Worm (Caenorhabditis elegans): Measurements from ENCODE around the gene F40D4.17.
A peak's percentile ranks its signal among the peaks of the same experiment; 100 is the strongest.

F40D4.17 gene

DNA sequence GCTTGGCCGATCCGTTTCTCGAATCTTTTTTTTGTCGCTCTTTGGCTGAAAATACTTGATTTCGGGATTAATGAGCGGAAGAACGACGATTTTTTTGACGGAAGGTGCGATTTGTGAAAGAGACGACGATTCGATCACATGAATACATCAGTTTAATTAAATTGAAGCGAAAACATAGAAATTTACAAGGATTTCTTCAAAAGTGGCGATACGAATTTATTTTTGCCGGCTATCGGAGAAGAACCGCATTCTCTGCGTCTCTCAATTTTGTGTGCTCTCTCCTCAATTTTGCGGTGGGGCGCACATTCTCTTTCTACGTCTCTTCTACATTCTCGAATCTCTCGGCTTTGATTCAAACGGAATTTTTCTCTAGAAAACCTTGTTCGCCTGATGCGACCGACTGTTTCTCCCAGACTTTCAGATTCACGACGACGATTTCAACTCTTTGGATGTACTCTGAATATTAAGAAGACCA lies at the start of gene F40D4.17:
Gene F40D4.17, minus strand, starts transcription at position 51 of the 475 bp plus-strand sequence.
- no peak for TF ChIP-seq mes-2 (tag; optimal IDR thresholded peaks at IDR 0.05; ENCODE audit: poor library complexity, severe bottlenecking)
- no peak for TF ChIP-seq ceh-82 (tag; optimal IDR thresholded peaks at IDR 0.05)
- TF ChIP-seq dve-1 (tag; optimal IDR thresholded peaks at IDR 0.05; ENCODE audit: insufficient read depth) = no peak
- TF ChIP-seq pqm-1 (tag; optimal IDR thresholded peaks at IDR 0.05) = no peak
- no peak for TF ChIP-seq snpc-4 (tag; optimal IDR thresholded peaks at IDR 0.05)
- TF ChIP-seq arid-1 (GFP tag; conservative IDR thresholded peaks at IDR 0.05) = no peak
- no peak for TF ChIP-seq hlh-30 (tag; optimal IDR thresholded peaks at IDR 0.05; ENCODE audit: insufficient read depth)
- TF ChIP-seq nhr-48 (tag; optimal IDR thresholded peaks at IDR 0.05) = no peak
- TF ChIP-seq egl-27 (tag; optimal IDR thresholded peaks at IDR 0.05) = no peak
- no peak for TF ChIP-seq lsy-2 (tag; optimal IDR thresholded peaks at IDR 0.05)
- no peak for TF ChIP-seq F26F4.8 (GFP tag; conservative IDR thresholded peaks at IDR 0.05)
- no peak for TF ChIP-seq lin-38 (GFP tag; IDR thresholded peaks at IDR 0.05)
- TF ChIP-seq nhr-41 (GFP tag; IDR thresholded peaks at IDR 0.05) = no peak
- no peak for TF ChIP-seq ctbp-1 (GFP tag; IDR thresholded peaks at IDR 0.05)
- TF ChIP-seq dmd-9 (GFP tag; IDR thresholded peaks at IDR 0.05) = no peak
- no peak for TF ChIP-seq php-3 (GFP tag; IDR thresholded peaks at IDR 0.05)

DNA sequence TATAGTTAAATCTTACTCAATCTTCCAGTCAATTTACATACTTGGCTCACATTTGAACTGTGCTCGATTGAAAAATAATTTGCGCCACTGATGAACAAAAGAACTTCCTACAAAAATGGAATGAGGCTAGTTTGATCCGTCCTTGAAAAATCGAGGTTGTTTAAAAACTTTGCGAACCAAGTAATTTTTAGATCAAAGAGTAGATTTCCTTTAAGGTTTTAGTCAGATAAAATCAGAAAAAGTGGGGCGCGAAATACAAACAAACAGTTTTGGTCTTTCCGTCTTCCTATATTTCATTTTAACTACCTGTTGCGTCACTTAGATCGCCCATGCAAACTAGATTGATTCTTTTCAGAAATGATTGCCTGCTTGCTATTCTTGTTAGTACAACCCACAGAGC lies 46.6 kb upstream of the F40D4.17 start, which contains the start of gene Y68A4A.10:
Gene Y68A4A.10, plus strand, starts transcription at position 301 of the 400 bp plus-strand sequence.
- TF ChIP-seq aha-1 (tag) (peak; percentile 8), F26F4.8 (GFP tag; conservative IDR thresholded peaks at IDR 0.05) (no peak), nhr-28 (tag; optimal IDR thresholded peaks at IDR 0.05) (no peak), mxl-2 (GFP tag; conservative IDR thresholded peaks at IDR 0.05) (no peak)

DNA sequence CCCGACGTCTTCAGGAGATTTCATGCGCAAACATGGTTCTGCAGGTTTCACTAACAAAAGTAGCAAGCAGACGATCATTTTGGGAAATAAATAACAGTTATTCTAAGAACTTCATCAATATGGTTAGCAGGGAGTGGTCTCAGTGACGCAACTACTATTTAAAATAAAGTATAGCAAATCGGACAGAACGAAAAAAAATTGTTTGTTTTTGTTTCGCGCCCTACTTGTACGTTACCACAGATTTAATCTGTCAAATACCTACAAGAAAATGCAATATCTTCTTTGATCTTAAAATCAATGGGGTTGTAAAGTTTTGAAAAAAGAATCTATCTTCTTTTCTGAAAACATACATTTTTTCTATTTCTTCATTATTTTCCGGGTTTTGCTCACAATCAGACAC lies 43.7 kb upstream of the F40D4.17 start, which contains the start of gene srz-96:
Gene srz-96, plus strand, starts transcription at position 301 of the 400 bp plus-strand sequence.
- TF ChIP-seq lin-29 (GFP tag; IDR thresholded peaks at IDR 0.05) (no peak), ceh-28 (tag; optimal IDR thresholded peaks at IDR 0.05) (no peak), ama-1 (optimal IDR thresholded peaks at IDR 0.05) (no peak), F26F4.8 (GFP tag; conservative IDR thresholded peaks at IDR 0.05) (no peak), nhr-28 (tag; optimal IDR thresholded peaks at IDR 0.05) (no peak), dpl-1 (GFP tag; optimal IDR thresholded peaks at IDR 0.05) (no peak), mes-2 (tag; optimal IDR thresholded peaks at IDR 0.05; ENCODE audit: poor library complexity, severe bottlenecking) (no peak), hmg-1.1 (GFP tag; IDR thresholded peaks at IDR 0.05) (no peak), saeg-2 (GFP tag; IDR thresholded peaks at IDR 0.05) (no peak), set-16 (GFP tag; IDR thresholded peaks at IDR 0.05) (no peak), madf-5 (GFP tag; IDR thresholded peaks at IDR 0.05) (no peak), tag-97 (GFP tag; IDR thresholded peaks at IDR 0.05) (no peak), lir-3 (tag; optimal IDR thresholded peaks at IDR 0.05) (no peak), rbr-2 (tag; optimal IDR thresholded peaks at IDR 0.05) (no peak), vab-7 (GFP tag; IDR thresholded peaks at IDR 0.05) (no peak), nhr-48 (tag; optimal IDR thresholded peaks at IDR 0.05) (no peak), zag-1 (tag; optimal IDR thresholded peaks at IDR 0.05) (no peak)

DNA sequence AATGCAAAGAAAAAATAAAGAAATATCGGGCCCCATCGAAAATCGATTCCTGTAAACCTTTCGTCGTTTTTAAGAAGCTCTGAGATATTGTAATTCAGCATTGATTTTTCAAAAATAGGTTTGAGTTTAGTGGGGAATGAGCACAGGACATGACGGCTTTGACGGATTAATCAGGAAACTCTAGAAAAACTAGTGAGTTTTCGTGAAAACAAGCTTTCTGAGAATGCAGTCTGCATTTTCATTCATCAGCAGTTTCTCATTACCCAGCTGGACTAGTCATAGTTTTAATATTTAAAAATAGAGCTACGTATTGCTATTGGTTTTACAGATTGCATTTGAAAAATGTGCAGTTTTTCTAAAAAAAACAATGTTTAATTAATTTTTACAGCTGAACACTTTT lies 37.0 kb upstream of the F40D4.17 start, which contains the start of gene srz-47:
Gene srz-47, minus strand, starts transcription at position 101 of the 400 bp plus-strand sequence.
- TF ChIP-seq hlh-30 (tag; optimal IDR thresholded peaks at IDR 0.05; ENCODE audit: insufficient read depth) = no peak
- TF ChIP-seq lin-13 (GFP tag; optimal IDR thresholded peaks at IDR 0.05) = no peak
- no peak for TF ChIP-seq ceh-32 (tag; optimal IDR thresholded peaks at IDR 0.05; ENCODE audit: poor library complexity)
- no peak for TF ChIP-seq nhr-111 (GFP tag; optimal IDR thresholded peaks at IDR 0.05)
- TF ChIP-seq mxl-3 (GFP tag; optimal IDR thresholded peaks at IDR 0.05) = no peak
- no peak for TF ChIP-seq lin-39 (tag; optimal IDR thresholded peaks at IDR 0.05)
- no peak for TF ChIP-seq nhr-6 (tag; optimal IDR thresholded peaks at IDR 0.05)
- no peak for TF ChIP-seq ceh-44 (GFP tag; IDR thresholded peaks at IDR 0.05)
- no peak for TF ChIP-seq nhr-42 (GFP tag; IDR thresholded peaks at IDR 0.05)
- no peak for TF ChIP-seq ztf-7 (tag; optimal IDR thresholded peaks at IDR 0.05)
- no peak for TF ChIP-seq daf-8 (GFP tag; IDR thresholded peaks at IDR 0.05)
- TF ChIP-seq zip-11 (GFP tag; IDR thresholded peaks at IDR 0.05) = no peak
- TF ChIP-seq dve-1 (tag; optimal IDR thresholded peaks at IDR 0.05; ENCODE audit: insufficient read depth) = no peak
- no peak for TF ChIP-seq zag-1 (tag; optimal IDR thresholded peaks at IDR 0.05)
- TF ChIP-seq pha-4 (GFP tag; IDR thresholded peaks at IDR 0.05) = no peak
- no peak for TF ChIP-seq pha-4 (tag; optimal IDR thresholded peaks at IDR 0.05)
- no peak for TF ChIP-seq mes-2 (tag; optimal IDR thresholded peaks at IDR 0.05; ENCODE audit: poor library complexity, severe bottlenecking)
- TF ChIP-seq hif-1 (tag; optimal IDR thresholded peaks at IDR 0.05) = no peak
- no peak for TF ChIP-seq ZK546.5 (tag; optimal IDR thresholded peaks at IDR 0.05)

Data from whole organism, L4 larva.